Worm (Caenorhabditis elegans): ENCODE data around the gene slcf-2.

slcf-2 gene

ce11 chrX:3366782-3367181 is 26.9 kb upstream of the slcf-2 start:
- TF ChIP-seq zag-1 (tag; optimal IDR thresholded peaks at IDR 0.05) (no peak), hmg-11 (tag; optimal IDR thresholded peaks at IDR 0.05) (no peak), pha-4 (tag; optimal IDR thresholded peaks at IDR 0.05) (no peak), nhr-67 (tag; optimal IDR thresholded peaks at IDR 0.05) (no peak), fkh-10 (GFP tag; optimal IDR thresholded peaks at IDR 0.05) (no peak), ztf-4 (tag; optimal IDR thresholded peaks at IDR 0.05) (no peak), nhr-76 (tag; optimal IDR thresholded peaks at IDR 0.05) (no peak), ZK546.5 (tag; optimal IDR thresholded peaks at IDR 0.05) (no peak), nhr-25 (tag; optimal IDR thresholded peaks at IDR 0.05) (no peak), nhr-23 (tag; optimal IDR thresholded peaks at IDR 0.05) (no peak), tbx-2 (tag; optimal IDR thresholded peaks at IDR 0.05) (no peak), elt-3 (tag; optimal IDR thresholded peaks at IDR 0.05) (no peak), egl-5 (tag; optimal IDR thresholded peaks at IDR 0.05) (no peak), unc-39 (tag; optimal IDR thresholded peaks at IDR 0.05) (no peak), daf-12 (tag; optimal IDR thresholded peaks at IDR 0.05) (no peak), fkh-2 (tag; optimal IDR thresholded peaks at IDR 0.05) (no peak), jun-1 (tag; optimal IDR thresholded peaks at IDR 0.05) (no peak), ceh-16 (tag; optimal IDR thresholded peaks at IDR 0.05) (no peak), ceh-28 (tag; optimal IDR thresholded peaks at IDR 0.05) (no peak), ceh-9 (tag; optimal IDR thresholded peaks at IDR 0.05) (no peak)

ce11 chrX:3368659-3369058 is 25.0 kb upstream of the slcf-2 start, which contains the start of gene ZK563.2:
ZK563.2 (plus strand) TSS chrX:3368959.
- TF ChIP-seq pqm-1 (tag; optimal IDR thresholded peaks at IDR 0.05) (no peak), tbx-2 (tag; optimal IDR thresholded peaks at IDR 0.05) (no peak), fkh-2 (tag; optimal IDR thresholded peaks at IDR 0.05) (no peak), lin-15B (tag; optimal IDR thresholded peaks at IDR 0.05) (no peak), nhr-237 (tag; optimal IDR thresholded peaks at IDR 0.05) (no peak), R02D3.7 (tag; optimal IDR thresholded peaks at IDR 0.05) (no peak), skn-1 (tag; optimal IDR thresholded peaks at IDR 0.05) (no peak), fos-1 (tag; optimal IDR thresholded peaks at IDR 0.05) (no peak), nhr-11 (tag; optimal IDR thresholded peaks at IDR 0.05) (no peak), ceh-82 (tag; optimal IDR thresholded peaks at IDR 0.05) (no peak), eor-1 (tag; optimal IDR thresholded peaks at IDR 0.05) (no peak), ceh-16 (tag; optimal IDR thresholded peaks at IDR 0.05) (no peak), ztf-4 (tag; optimal IDR thresholded peaks at IDR 0.05) (no peak), nhr-28 (tag; optimal IDR thresholded peaks at IDR 0.05) (no peak), ceh-28 (tag; optimal IDR thresholded peaks at IDR 0.05) (no peak)

- no peak for TF ChIP-seq ceh-16 (tag; optimal IDR thresholded peaks at IDR 0.05)
Measured at ce11 chrX:3369442-3369841, 24.2 kb upstream of the slcf-2 start.

- peak; percentile 61 for TF ChIP-seq nhr-43 (tag; optimal IDR thresholded peaks at IDR 0.05; ENCODE audit: poor library complexity, severe bottlenecking)
- TF ChIP-seq egl-27 (tag; optimal IDR thresholded peaks at IDR 0.05), result peak; percentile 38
- no peak for TF ChIP-seq nhr-76 (tag; optimal IDR thresholded peaks at IDR 0.05)
- no peak for TF ChIP-seq elt-1 (tag; optimal IDR thresholded peaks at IDR 0.05)
- peak; percentile 43 for TF ChIP-seq elt-2 (tag; optimal IDR thresholded peaks at IDR 0.05)
- TF ChIP-seq jun-1 (tag; optimal IDR thresholded peaks at IDR 0.05), result peak; percentile 44
- TF ChIP-seq R02D3.7 (tag; optimal IDR thresholded peaks at IDR 0.05), result no peak
- no peak for TF ChIP-seq ceh-28 (tag; optimal IDR thresholded peaks at IDR 0.05)
- no peak for TF ChIP-seq zag-1 (tag; optimal IDR thresholded peaks at IDR 0.05)
- TF ChIP-seq lin-39 (tag; optimal IDR thresholded peaks at IDR 0.05), result peak; percentile 22
- peak; percentile 57 for TF ChIP-seq nfya-1 (tag; optimal IDR thresholded peaks at IDR 0.05; ENCODE audit: insufficient read depth)
- peak; percentile 17 for TF ChIP-seq ztf-4 (tag; optimal IDR thresholded peaks at IDR 0.05)
- TF ChIP-seq nhr-77 (tag; optimal IDR thresholded peaks at IDR 0.05), result no peak
- no peak for TF ChIP-seq ztf-11 (tag; optimal IDR thresholded peaks at IDR 0.05)
- no peak for TF ChIP-seq nhr-28 (tag; optimal IDR thresholded peaks at IDR 0.05)
- no peak for TF ChIP-seq ZK546.5 (tag; optimal IDR thresholded peaks at IDR 0.05)
- no peak for TF ChIP-seq nhr-237 (tag; optimal IDR thresholded peaks at IDR 0.05)
- peak; percentile 54 for TF ChIP-seq nhr-23 (tag; optimal IDR thresholded peaks at IDR 0.05)
- no peak for TF ChIP-seq ceh-9 (tag; optimal IDR thresholded peaks at IDR 0.05)
- no peak for TF ChIP-seq snpc-4 (tag; optimal IDR thresholded peaks at IDR 0.05)
- no peak for TF ChIP-seq nhr-11 (tag; optimal IDR thresholded peaks at IDR 0.05)
- peak; percentile 31 for TF ChIP-seq egl-5 (tag; optimal IDR thresholded peaks at IDR 0.05)
- TF ChIP-seq aly-2 (tag; optimal IDR thresholded peaks at IDR 0.05), result no peak
- peak; percentile 38 for TF ChIP-seq pqm-1 (tag; optimal IDR thresholded peaks at IDR 0.05)
- peak; percentile 54 for TF ChIP-seq lsy-12 (tag; optimal IDR thresholded peaks at IDR 0.05)
- TF ChIP-seq tbx-2 (tag; optimal IDR thresholded peaks at IDR 0.05), result peak; percentile 65
- TF ChIP-seq unc-62 (GFP tag; optimal IDR thresholded peaks at IDR 0.05), result no peak
- TF ChIP-seq sea-2 (GFP tag; optimal IDR thresholded peaks at IDR 0.05), result no peak
- TF ChIP-seq ceh-82 (tag; optimal IDR thresholded peaks at IDR 0.05), result no peak
- TF ChIP-seq elt-3 (tag; optimal IDR thresholded peaks at IDR 0.05), result no peak
- no peak for TF ChIP-seq lin-15B (tag; optimal IDR thresholded peaks at IDR 0.05)
- no peak for TF ChIP-seq ceh-16 (tag; optimal IDR thresholded peaks at IDR 0.05)
- TF ChIP-seq nhr-12 (tag; optimal IDR thresholded peaks at IDR 0.05), result no peak
- TF ChIP-seq fkh-10 (GFP tag; optimal IDR thresholded peaks at IDR 0.05), result peak; percentile 4
- TF ChIP-seq eor-1 (tag; optimal IDR thresholded peaks at IDR 0.05), result no peak
- peak; percentile 74 for TF ChIP-seq hmg-11 (tag; optimal IDR thresholded peaks at IDR 0.05)
- peak; percentile 67 for TF ChIP-seq pha-4 (tag; optimal IDR thresholded peaks at IDR 0.05)
- TF ChIP-seq fos-1 (tag; optimal IDR thresholded peaks at IDR 0.05), result no peak
Measured at ce11 chrX:3371264-3371663, 22.4 kb upstream of the slcf-2 start.

All from whole organism, L3 larva.